Worm (Caenorhabditis elegans): ENCODE results near the gene dpy-31.

Gene dpy-31

DNA sequence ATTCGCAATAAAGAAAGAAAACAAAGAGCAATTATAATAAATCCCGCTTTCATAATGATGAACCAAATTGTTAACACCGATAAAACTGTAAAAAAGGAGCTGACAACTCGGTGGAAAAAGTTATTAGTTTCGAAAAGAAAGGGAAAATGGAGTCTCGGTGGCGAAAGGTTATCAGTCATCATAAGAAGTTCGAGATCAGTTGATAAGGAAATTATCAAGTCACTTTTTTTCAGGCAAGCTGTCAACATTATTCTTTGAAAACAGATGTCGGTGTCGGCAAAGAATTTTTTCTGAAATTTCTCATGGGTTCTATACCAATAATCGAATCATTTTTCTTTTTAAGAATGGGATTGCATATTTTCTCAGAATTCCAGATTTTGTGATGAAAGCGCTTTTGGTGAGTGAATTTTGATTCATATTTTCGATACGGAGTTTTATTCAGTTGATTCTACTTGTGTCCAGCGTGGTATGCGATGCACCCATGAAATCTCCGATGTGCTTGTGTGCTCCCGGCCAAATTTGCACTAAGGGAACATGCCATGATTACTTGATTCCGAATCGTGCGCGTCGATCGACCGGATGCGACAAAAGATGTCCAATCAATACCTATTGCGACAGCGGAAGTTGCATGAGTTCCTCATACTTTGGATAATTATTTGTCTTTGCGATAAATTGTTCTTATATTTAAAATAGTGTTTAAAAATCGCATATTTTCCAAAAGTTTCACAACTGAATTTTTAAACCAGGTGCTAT, 13.5 kb upstream of the dpy-31 start, which contains the start of the genes F37C12.21 and F37C12.10 (continued):
- TF ChIP-seq ceh-62 (tag; optimal IDR thresholded peaks at IDR 0.05) (no peak), mes-2 (tag; optimal IDR thresholded peaks at IDR 0.05; ENCODE audit: poor library complexity, severe bottlenecking) (peak; percentile 42), lsy-2 (tag; optimal IDR thresholded peaks at IDR 0.05) (peak in 1 of 2 experiments; percentile 23), ztf-7 (tag; optimal IDR thresholded peaks at IDR 0.05) (no peak), arid-1 (GFP tag; conservative IDR thresholded peaks at IDR 0.05) (no peak), hlh-30 (tag; optimal IDR thresholded peaks at IDR 0.05; ENCODE audit: insufficient read depth) (peak; percentile 13), F44E2.7 (GFP tag; IDR thresholded peaks at IDR 0.05) (no peak), daf-12 (tag; optimal IDR thresholded peaks at IDR 0.05) (no peak), unc-62 (GFP tag; optimal IDR thresholded peaks at IDR 0.05 in 1 of 2) (no peak), unc-62 (tag; optimal IDR thresholded peaks at IDR 0.05) (no peak), snpc-4 (tag; optimal IDR thresholded peaks at IDR 0.05) (no peak), ceh-28 (tag; optimal IDR thresholded peaks at IDR 0.05) (no peak), nhr-77 (tag; optimal IDR thresholded peaks at IDR 0.05) (peak; percentile 27), egl-27 (tag; optimal IDR thresholded peaks at IDR 0.05) (no peak), madf-5 (GFP tag; IDR thresholded peaks at IDR 0.05) (no peak), F49E8.2 (tag; optimal IDR thresholded peaks at IDR 0.05; ENCODE audit: borderline replicate concordance) (no peak), attf-4 (tag; optimal IDR thresholded peaks at IDR 0.05) (no peak), mdt-29 (GFP tag; IDR thresholded peaks at IDR 0.05) (no peak), nhr-42 (GFP tag; IDR thresholded peaks at IDR 0.05) (no peak), pha-4 (GFP tag; IDR thresholded peaks at IDR 0.05) (no peak), pha-4 (tag; optimal IDR thresholded peaks at IDR 0.05) (no peak), ceh-82 (tag; optimal IDR thresholded peaks at IDR 0.05) (no peak), lin-29 (GFP tag; IDR thresholded peaks at IDR 0.05) (no peak), daf-8 (GFP tag; IDR thresholded peaks at IDR 0.05) (no peak), aha-1 (tag) (no peak), T20F7.1 (GFP tag; optimal IDR thresholded peaks at IDR 0.05) (no peak), ZK546.5 (tag; optimal IDR thresholded peaks at IDR 0.05) (no peak), T26A8.4 (GFP tag; IDR thresholded peaks at IDR 0.05) (no peak), lin-39 (tag; optimal IDR thresholded peaks at IDR 0.05) (no peak), ceh-32 (tag; optimal IDR thresholded peaks at IDR 0.05; ENCODE audit: poor library complexity) (no peak), nhr-25 (tag; optimal IDR thresholded peaks at IDR 0.05; ENCODE audit: borderline replicate concordance, insufficient read depth) (no peak), ces-1 (GFP tag; optimal IDR thresholded peaks at IDR 0.05) (no peak), hlh-11 (tag; optimal IDR thresholded peaks at IDR 0.05) (peak; percentile 67), unc-39 (tag; optimal IDR thresholded peaks at IDR 0.05) (no peak), madf-9 (GFP tag; conservative IDR thresholded peaks at IDR 0.05) (no peak), nhr-111 (GFP tag; optimal IDR thresholded peaks at IDR 0.05) (no peak), fkh-10 (GFP tag; optimal IDR thresholded peaks at IDR 0.05) (no peak), unc-130 (GFP tag; optimal IDR thresholded peaks at IDR 0.05) (no peak), dmd-8 (GFP tag; IDR thresholded peaks at IDR 0.05) (no peak), hif-1 (tag; optimal IDR thresholded peaks at IDR 0.05) (no peak), F10B5.3 (tag; optimal IDR thresholded peaks at IDR 0.05) (no peak), cey-2 (tag; optimal IDR thresholded peaks at IDR 0.05; ENCODE audit: borderline replicate concordance, insufficient read depth) (no peak), skn-1 (tag; optimal IDR thresholded peaks at IDR 0.05) (no peak), zip-2 (tag; optimal IDR thresholded peaks at IDR 0.05) (no peak), nhr-28 (tag; optimal IDR thresholded peaks at IDR 0.05) (peak; percentile 62), zfp-3 (GFP tag; conservative IDR thresholded peaks at IDR 0.05) (no peak), lin-38 (GFP tag; IDR thresholded peaks at IDR 0.05) (peak; percentile 41)
